Worm (Caenorhabditis elegans) whole organism, mixed stage, embryonic: Measurements from ENCODE around the gene cul-2.
A peak's percentile ranks its signal among the peaks of the same experiment; 100 is the strongest.

Source experiments
- M03D4.4 ChIP-seq: sonication (generic microtip); optimal IDR thresholded peaks from 2 replicates; lab custom pipeline; 2017; ENCODE audit warnings: mild to moderate bottlenecking, missing genetic modification characterization, missing compliant biosample characterization
- blmp-1 ChIP-seq: fragments of 150-350 bp; optimal IDR thresholded peaks from 2 replicates; lab custom pipeline; 2014; ENCODE audit warnings: missing biosample characterization, missing genetic modification characterization
- ceh-39 ChIP-seq: fragments of 150-350 bp; optimal IDR thresholded peaks from 2 replicates; lab custom pipeline; 2014; ENCODE audit warnings: missing biosample characterization, missing genetic modification characterization
- ceh-43 ChIP-seq: fragments of 200-800 bp; sonication (Bioruptor generic); optimal IDR thresholded peaks from 2 replicates; lab custom pipeline; 2018; ENCODE audit warnings: mild to moderate bottlenecking, missing genetic modification characterization, moderate library complexity, missing compliant biosample characterization
- ceh-83 ChIP-seq: fragments of 200-800 bp; sonication (Bioruptor generic); optimal IDR thresholded peaks from 2 replicates; lab custom pipeline; 2018; ENCODE audit warnings: mild to moderate bottlenecking, missing genetic modification characterization, missing compliant biosample characterization
- ces-1 ChIP-seq: fragments of 150-350 bp; optimal IDR thresholded peaks from 2 replicates; lab custom pipeline; 2014; ENCODE audit warnings: missing biosample characterization, missing genetic modification reagents, missing genetic modification characterization
- cnd-1 ChIP-seq: fragments of 200-800 bp; sonication (Bioruptor generic); optimal IDR thresholded peaks from 2 replicates; lab custom pipeline; 2018; ENCODE audit warnings: mild to moderate bottlenecking, missing genetic modification characterization, missing compliant biosample characterization
- drap-1 ChIP-seq: fragments of 200-800 bp; sonication (Bioruptor generic); optimal IDR thresholded peaks from 3 replicates; lab custom pipeline; 2018; ENCODE audit warnings: mild to moderate bottlenecking, missing genetic modification characterization, missing compliant biosample characterization
- elt-1 ChIP-seq: sonication (generic microtip); optimal IDR thresholded peaks from 2 replicates; lab custom pipeline; 2017; ENCODE audit warnings: missing genetic modification characterization, mild to moderate bottlenecking, missing compliant biosample characterization, antibody characterized with exemption, moderate library complexity, borderline replicate concordance; ENCODE audit not compliant: insufficient read depth
- flh-1 ChIP-seq: fragments of 200-800 bp; sonication (Bioruptor generic); optimal IDR thresholded peaks from 2 replicates; lab custom pipeline; 2018; ENCODE audit warnings: mild to moderate bottlenecking, missing genetic modification characterization, moderate library complexity, missing compliant biosample characterization
- ham-2 ChIP-seq: fragments of 200-800 bp; sonication (Bioruptor generic); optimal IDR thresholded peaks from 2 replicates; lab custom pipeline; 2018; ENCODE audit warnings: mild to moderate bottlenecking, missing genetic modification characterization, missing compliant biosample characterization
- lin-13 ChIP-seq: fragments of 150-350 bp; optimal IDR thresholded peaks from 2 replicates; lab custom pipeline; 2014; ENCODE audit warnings: missing biosample characterization, missing genetic modification characterization
- lsy-2 ChIP-seq: fragments of 150-350 bp; optimal IDR thresholded peaks from 2 replicates; lab custom pipeline; 2014; ENCODE audit warnings: missing biosample characterization, missing genetic modification characterization
- mab-5 ChIP-seq: fragments of 150-350 bp; optimal IDR thresholded peaks from 2 replicates; lab custom pipeline; 2014; ENCODE audit warnings: missing biosample characterization, missing genetic modification characterization
- mep-1 ChIP-seq: fragments of 150-350 bp; optimal IDR thresholded peaks from 2 replicates; lab custom pipeline; 2017; ENCODE audit warnings: missing biosample characterization, missing genetic modification reagents, missing genetic modification characterization, inconsistent platforms
- nhr-2 ChIP-seq: fragments of 150-350 bp; optimal IDR thresholded peaks from 2 replicates; lab custom pipeline; 2014; ENCODE audit warnings: missing biosample characterization, missing genetic modification characterization
- nhr-237 ChIP-seq: fragments of 150-350 bp; optimal IDR thresholded peaks from 2 replicates; lab custom pipeline; 2014; ENCODE audit warnings: missing biosample characterization, missing genetic modification characterization
- nhr-28 ChIP-seq: fragments of 150-350 bp; optimal IDR thresholded peaks from 2 replicates; lab custom pipeline; 2014; ENCODE audit warnings: missing biosample characterization, missing genetic modification characterization
- pha-4 ChIP-seq: fragments of 150-350 bp; optimal IDR thresholded peaks from 2 replicates; lab custom pipeline; 2018; ENCODE audit warnings: missing biosample characterization, missing genetic modification reagents, missing genetic modification characterization
- snpc-4 ChIP-seq: fragments of 150-350 bp; optimal IDR thresholded peaks from 2 replicates; lab custom pipeline; 2014; ENCODE audit warnings: missing biosample characterization, missing genetic modification characterization
- sptf-1 ChIP-seq: sonication (generic microtip); optimal IDR thresholded peaks from 2 replicates; lab custom pipeline; 2017; ENCODE audit warnings: mild to moderate bottlenecking, missing genetic modification characterization, moderate library complexity, missing compliant biosample characterization
- tbx-8 ChIP-seq: fragments of 200-800 bp; sonication (Bioruptor generic); optimal IDR thresholded peaks from 2 replicates; lab custom pipeline; 2018; ENCODE audit warnings: mild to moderate bottlenecking, missing genetic modification characterization, moderate library complexity, missing compliant biosample characterization
- unc-120 ChIP-seq: sonication (generic microtip); optimal IDR thresholded peaks from 2 replicates; lab custom pipeline; 2017; ENCODE audit warnings: missing genetic modification characterization, missing compliant biosample characterization; ENCODE audit not compliant: poor library complexity, severe bottlenecking
- unc-39 ChIP-seq: fragments of 150-350 bp; optimal IDR thresholded peaks from 2 replicates; lab custom pipeline; 2014; ENCODE audit warnings: missing biosample characterization, missing genetic modification characterization
- unc-62 ChIP-seq: fragments of 150-350 bp; optimal IDR thresholded peaks from 2 replicates; lab custom pipeline; 2014; ENCODE audit warnings: missing biosample characterization, missing genetic modification reagents, missing genetic modification characterization
- zip-8 ChIP-seq: fragments of 150-350 bp; optimal IDR thresholded peaks from 2 replicates; lab custom pipeline; 2014; ENCODE audit warnings: missing biosample characterization, missing genetic modification characterization
- ztf-11 ChIP-seq: fragments of 150-350 bp; optimal IDR thresholded peaks from 2 replicates; lab custom pipeline; 2014; ENCODE audit warnings: missing biosample characterization, missing genetic modification characterization

The cul-2 gene

ce11 chrIII:13687211-13687610 lies at the start of gene cul-2:
TSS of gene cul-2 (plus strand) at chrIII:13687269.
- TF ChIP-seq pha-4 (tag; lab: Kevin White, UChicago) (peak; percentile 7), zip-8 (tag; lab: Kevin White, UChicago) (no peak), nhr-2 (no peak), unc-39 (tag; lab: Kevin White, UChicago) (no peak), elt-1 (no peak), mab-5 (tag; lab: Kevin White, UChicago) (no peak), mep-1 (tag; lab: Kevin White, UChicago) (peak; percentile 44), cnd-1 (tag; lab: Kevin White, UChicago) (no peak), ceh-39 (tag; lab: Kevin White, UChicago) (peak; percentile 49), snpc-4 (tag; lab: Kevin White, UChicago) (no peak), ceh-43 (GFP tag; lab: Kevin White, UChicago) (no peak), ces-1 (GFP tag; lab: Kevin White, UChicago) (peak; percentile 15), drap-1 (GFP tag; lab: Kevin White, UChicago) (no peak), ztf-11 (tag; lab: Kevin White, UChicago) (no peak), lsy-2 (no peak)

ce11 chrIII:13637681-13638080 lies 49.4 kb upstream of the cul-2 start:
- peak; percentile 91 for TF ChIP-seq ces-1 (GFP tag; lab: Kevin White, UChicago)
- TF ChIP-seq nhr-2 = no peak

- no peak for TF ChIP-seq unc-39 (tag; lab: Kevin White, UChicago)
Observed at ce11 chrIII:13640003-13640499, 47.0 kb upstream of the cul-2 start.

ce11 chrIII:13640869-13641268 lies 46.2 kb upstream of the cul-2 start:
- TF ChIP-seq nhr-237 (tag; lab: Kevin White, UChicago) (no peak), tbx-8 (GFP tag; lab: Kevin White, UChicago) (no peak), lin-13 (tag; lab: Kevin White, UChicago) (no peak), unc-120 (tag; lab: Kevin White, UChicago) (no peak), ztf-11 (tag; lab: Kevin White, UChicago) (no peak), drap-1 (GFP tag; lab: Kevin White, UChicago) (no peak), nhr-28 (tag; lab: Kevin White, UChicago) (no peak)

ce11 chrIII:13641588-13641987 lies 45.5 kb upstream of the cul-2 start, which contains the start of gene acbp-5:
TSS of gene acbp-5 (minus strand) at chrIII:13641688.
- TF ChIP-seq M03D4.4 (tag; lab: Kevin White, UChicago) = no peak
- TF ChIP-seq ztf-11 (tag; lab: Kevin White, UChicago) = no peak

- no peak for TF ChIP-seq flh-1 (GFP tag; lab: Kevin White, UChicago)
- TF ChIP-seq, all 35 proteins: peak for 0
Observed at ce11 chrIII:13642227-13642626, 44.8 kb upstream of the cul-2 start, which contains the start of gene T12D8.10. TSS of gene T12D8.10 (minus strand) at chrIII:13642327.

- TF ChIP-seq blmp-1 (tag; lab: Kevin White, UChicago) = no peak
- TF ChIP-seq ham-2 (GFP tag; lab: Kevin White, UChicago) = no peak
- no peak for TF ChIP-seq snpc-4 (tag; lab: Kevin White, UChicago)
- TF ChIP-seq unc-62 = no peak
- no peak for TF ChIP-seq cnd-1 (tag; lab: Kevin White, UChicago)
- no peak for TF ChIP-seq sptf-1 (tag; lab: Kevin White, UChicago)
- no peak for TF ChIP-seq lsy-2
- TF ChIP-seq tbx-8 (GFP tag; lab: Kevin White, UChicago) = no peak
- no peak for TF ChIP-seq nhr-237 (tag; lab: Kevin White, UChicago)
- TF ChIP-seq ceh-83 (GFP tag; lab: Kevin White, UChicago) = no peak
- TF ChIP-seq unc-39 (tag; lab: Kevin White, UChicago) = no peak
- no peak for TF ChIP-seq mab-5 (tag; lab: Kevin White, UChicago)
Observed at ce11 chrIII:13642776-13643175, 44.3 kb upstream of the cul-2 start.
